Worm (Caenorhabditis elegans): ENCODE data around the gene R04B5.6.

DNA sequence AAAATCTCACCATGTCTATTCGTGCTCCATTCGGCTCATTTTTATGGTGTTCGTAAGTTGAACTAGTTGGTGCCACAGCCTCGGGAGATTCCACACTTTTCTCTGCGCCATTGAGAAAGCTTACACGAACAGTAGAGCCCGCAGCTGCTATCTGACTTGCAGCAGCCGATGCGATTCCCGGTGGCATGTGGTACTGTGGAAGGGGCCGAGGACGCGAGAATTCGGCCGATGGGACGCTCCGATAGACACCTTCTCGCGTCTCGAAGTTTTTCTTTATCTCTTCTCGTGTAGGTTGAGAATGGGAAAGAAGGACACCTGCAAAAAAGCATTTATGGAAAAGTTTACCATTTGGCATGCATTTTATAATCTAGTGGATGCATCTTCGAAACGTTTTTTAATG is 48.3 kb downstream of the R04B5.6 start:
- TF ChIP-seq F55B11.4 (tag; optimal IDR thresholded peaks at IDR 0.05; ENCODE audit: borderline replicate concordance, insufficient read depth) (no peak), sdz-38 (tag; optimal IDR thresholded peaks at IDR 0.05) (no peak), ceh-58 (GFP tag; IDR thresholded peaks at IDR 0.05) (no peak), egrh-3 (GFP tag; IDR thresholded peaks at IDR 0.05) (no peak), sptf-2 (GFP tag; optimal IDR thresholded peaks at IDR 0.05) (no peak), snpc-4 (GFP tag; optimal IDR thresholded peaks at IDR 0.05) (no peak), snpc-4 (tag; optimal IDR thresholded peaks at IDR 0.05) (no peak), pha-4 (tag; optimal IDR thresholded peaks at IDR 0.05) (no peak), ama-1 (optimal IDR thresholded peaks at IDR 0.05) (no peak), ama-1 (GFP tag; optimal IDR thresholded peaks at IDR 0.05) (no peak), Y56A3A.18 (GFP tag; IDR thresholded peaks at IDR 0.05) (no peak), Y53G8AR.9 (GFP tag; conservative IDR thresholded peaks at IDR 0.05) (no peak), unc-130 (GFP tag; optimal IDR thresholded peaks at IDR 0.05) (no peak), F22D6.2 (tag; optimal IDR thresholded peaks at IDR 0.05) (no peak), unc-62 (GFP tag; optimal IDR thresholded peaks at IDR 0.05) (no peak)

Data from whole organism, young adult.